Fruit fly (Drosophila melanogaster) Kc167 (cell line): Measurements from ENCODE around the gene CG34327.

Experiments used
- Myc ChIP-seq: fragments of >200 bp; optimal IDR thresholded peaks from 2 replicates; lab custom pipeline; 2017; ENCODE audit warnings: missing external identifiers
- Sin3A ChIP-seq: fragments of >200 bp; optimal IDR thresholded peaks from 2 replicates; lab custom pipeline; 2018; ENCODE audit warnings: missing external identifiers
- h ChIP-seq: fragments of >200 bp; optimal IDR thresholded peaks from 3 replicates; lab custom pipeline; 2018; ENCODE audit warnings: missing external identifiers
- insv ChIP-seq: fragments of >200 bp; optimal IDR thresholded peaks from 3 replicates; lab custom pipeline; 2018; ENCODE audit warnings: missing external identifiers
- psq ChIP-seq: fragments of >200 bp; optimal IDR thresholded peaks from 2 replicates; lab custom pipeline; 2017; ENCODE audit warnings: missing external identifiers
- ttk ChIP-seq: sonication (Bioruptor generic); optimal IDR thresholded peaks from 2 replicates; lab custom pipeline; 2017; ENCODE audit warnings: missing external identifiers

Gene CG34327

dm6 chrX:17229475-17230169 lies 6.0 kb upstream of the CG34327 start:
- TF ChIP-seq Myc = no peak
- TF ChIP-seq ttk (lab: Kevin White, UChicago) = no peak
- TF ChIP-seq h (lab: Kevin White, UChicago) = no peak
- TF ChIP-seq psq (lab: Kevin White, UChicago) = no peak
- no peak for TF ChIP-seq Sin3A (lab: Kevin White, UChicago)
- TF ChIP-seq insv (lab: Kevin White, UChicago) = no peak

dm6 chrX:17227462-17227861 lies 3.8 kb upstream of the CG34327 start:
- TF ChIP-seq psq (lab: Kevin White, UChicago) = no peak

dm6 chrX:17226681-17227019 lies 3.0 kb upstream of the CG34327 start, which contains the start of gene CG10598:
CG10598 (minus strand) TSS chrX:17226867.
- TF ChIP-seq insv (lab: Kevin White, UChicago) = no peak
- TF ChIP-seq h (lab: Kevin White, UChicago) = no peak
- no peak for TF ChIP-seq ttk (lab: Kevin White, UChicago)
- TF ChIP-seq psq (lab: Kevin White, UChicago) = no peak
- no peak for TF ChIP-seq Myc
- no peak for TF ChIP-seq Sin3A (lab: Kevin White, UChicago)

dm6 chrX:17225972-17226680 lies 2.5 kb upstream of the CG34327 start:
- TF ChIP-seq h (lab: Kevin White, UChicago) (no peak), psq (lab: Kevin White, UChicago) (no peak), insv (lab: Kevin White, UChicago) (no peak), Sin3A (lab: Kevin White, UChicago) (no peak), ttk (lab: Kevin White, UChicago) (no peak), Myc (no peak)

dm6 chrX:17221142-17221541 lies 2.5 kb downstream of the CG34327 start, which contains the start of gene CG5172:
CG5172 (plus strand) TSS chrX:17221442.
- TF ChIP-seq psq (lab: Kevin White, UChicago) = no peak
- TF ChIP-seq h (lab: Kevin White, UChicago) = no peak
- no peak for TF ChIP-seq Sin3A (lab: Kevin White, UChicago)
- no peak for TF ChIP-seq ttk (lab: Kevin White, UChicago)
- no peak for TF ChIP-seq Myc
- no peak for TF ChIP-seq insv (lab: Kevin White, UChicago)

- TF ChIP-seq Myc = no peak
- no peak for TF ChIP-seq psq (lab: Kevin White, UChicago)
- no peak for TF ChIP-seq insv (lab: Kevin White, UChicago)
- TF ChIP-seq ttk (lab: Kevin White, UChicago) = no peak
- TF ChIP-seq Sin3A (lab: Kevin White, UChicago) = no peak
- no peak for TF ChIP-seq h (lab: Kevin White, UChicago)
These were observed 5.2 kb downstream of the CG34327 start, which contains the start of gene CG12998 for dm6 chrX:17218232-17218951. CG12998 (plus strand) TSS chrX:17218667.

- TF ChIP-seq insv (lab: Kevin White, UChicago) (no peak), psq (lab: Kevin White, UChicago) (no peak), Myc (no peak), Sin3A (lab: Kevin White, UChicago) (no peak), h (lab: Kevin White, UChicago) (no peak), ttk (lab: Kevin White, UChicago) (no peak)
These were observed 8.6 kb downstream of the CG34327 start, which contains the start of gene CG5162 for dm6 chrX:17215004-17215403. CG5162 (plus strand) TSS chrX:17215304.

dm6 chrX:17212007-17212406 lies 11.6 kb downstream of the CG34327 start, which contains the start of gene CG18258:
CG18258 (plus strand) TSS chrX:17212307.
- TF ChIP-seq Sin3A (lab: Kevin White, UChicago) = no peak
- TF ChIP-seq psq (lab: Kevin White, UChicago) = no peak
- no peak for TF ChIP-seq h (lab: Kevin White, UChicago)
- no peak for TF ChIP-seq ttk (lab: Kevin White, UChicago)
- no peak for TF ChIP-seq insv (lab: Kevin White, UChicago)
- no peak for TF ChIP-seq Myc

- TF ChIP-seq insv (lab: Kevin White, UChicago) (no peak), Sin3A (lab: Kevin White, UChicago) (no peak)
These were observed 13.7 kb downstream of the CG34327 start, which contains the start of gene CG12995 for dm6 chrX:17209897-17210296. CG12995 (minus strand) TSS chrX:17209997.

- TF ChIP-seq Sin3A (lab: Kevin White, UChicago) = no peak
- no peak for TF ChIP-seq h (lab: Kevin White, UChicago)
- TF ChIP-seq ttk (lab: Kevin White, UChicago) = no peak
- no peak for TF ChIP-seq psq (lab: Kevin White, UChicago)
- TF ChIP-seq Myc = no peak
- no peak for TF ChIP-seq insv (lab: Kevin White, UChicago)
These were observed 15.6 kb downstream of the CG34327 start, which contains the start of gene CG32563 for dm6 chrX:17207865-17208486. CG32563 (plus strand) TSS chrX:17208436.

dm6 chrX:17206046-17206445 lies 17.6 kb downstream of the CG34327 start, which contains the start of gene CG32564:
CG32564 (plus strand) TSS chrX:17206407.
- no peak for TF ChIP-seq h (lab: Kevin White, UChicago)
- TF ChIP-seq ttk (lab: Kevin White, UChicago) = no peak
- no peak for TF ChIP-seq psq (lab: Kevin White, UChicago)
- no peak for TF ChIP-seq Myc
- TF ChIP-seq Sin3A (lab: Kevin White, UChicago) = no peak
- TF ChIP-seq insv (lab: Kevin White, UChicago) = no peak
